Worm (Caenorhabditis elegans) whole organism, L4 larva: Measurements from ENCODE around the gene F22E12.1.

Source experiments
- F26F4.8 ChIP-seq: fragments of 200-800 bp; sonication (Bioruptor generic); conservative IDR thresholded peaks from 2 replicates; pipeline ENCODE4 v1.3.6; 2022; ENCODE audit warnings: missing genetic modification characterization, missing compliant biosample characterization
- R02D3.7 ChIP-seq: fragments of 150-350 bp; sonication (generic microtip); optimal IDR thresholded peaks from 3 replicates; lab custom pipeline; 2014; ENCODE audit warnings: missing biosample characterization, missing genetic modification characterization
- T20F7.1 ChIP-seq: fragments of 200-800 bp; sonication (Bioruptor generic); optimal IDR thresholded peaks from 2 replicates; lab custom pipeline; 2018; ENCODE audit warnings: mild to moderate bottlenecking, missing genetic modification characterization, missing compliant biosample characterization
- T26A8.4 ChIP-seq: fragments of 200-800 bp; sonication (Bioruptor generic); IDR thresholded peaks from 2 replicates; pipeline ENCODE4 v1.3.6; 2022; ENCODE audit warnings: missing genetic modification characterization, missing compliant biosample characterization
- Y75B8A.6 ChIP-seq: fragments of 200-800 bp; sonication (Bioruptor generic); IDR thresholded peaks from 2 replicates; pipeline ENCODE4 v1.3.6; 2022; ENCODE audit warnings: missing genetic modification reagents, missing genetic modification characterization, missing compliant biosample characterization
- aha-1 ChIP-seq: fragments of 150-350 bp; peaks from one replicate; lab custom pipeline; 2014; ENCODE audit warnings: missing biosample characterization, missing genetic modification characterization
- ama-1 ChIP-seq: fragments of 150-350 bp; optimal IDR thresholded peaks from 2 replicates; lab custom pipeline; 2014; ENCODE audit warnings: inconsistent platforms, mixed read lengths
- ceh-20 ChIP-seq: fragments of 200-800 bp; sonication (Bioruptor generic); IDR thresholded peaks from 2 replicates; pipeline ENCODE4 v1.3.6; 2022; ENCODE audit warnings: missing genetic modification reagents, missing genetic modification characterization, missing compliant biosample characterization
- ceh-28 ChIP-seq: fragments of 150-350 bp; optimal IDR thresholded peaks from 2 replicates; lab custom pipeline; 2014; ENCODE audit warnings: missing biosample characterization, missing genetic modification reagents, missing genetic modification characterization
- ceh-44 ChIP-seq: fragments of 200-800 bp; sonication (Bioruptor generic); IDR thresholded peaks from 2 replicates; pipeline ENCODE4 v1.3.6; 2022; ENCODE audit warnings: missing genetic modification reagents, missing genetic modification characterization, missing compliant biosample characterization
- ces-1 ChIP-seq: fragments of 150-350 bp; sonication (generic microtip); optimal IDR thresholded peaks from 4 replicates; lab custom pipeline; 2014; ENCODE audit warnings: missing biosample characterization, missing genetic modification reagents, missing genetic modification characterization
- cey-2 ChIP-seq: sonication (generic microtip); optimal IDR thresholded peaks from 3 replicates; lab custom pipeline; 2017; ENCODE audit warnings: missing genetic modification characterization, mild to moderate bottlenecking, missing compliant biosample characterization, antibody characterized with exemption, borderline replicate concordance; ENCODE audit not compliant: insufficient read depth
- ctbp-1 ChIP-seq: fragments of 200-800 bp; sonication (Bioruptor generic); IDR thresholded peaks from 2 replicates; pipeline ENCODE4 v1.3.6; 2022; ENCODE audit warnings: missing genetic modification reagents, missing genetic modification characterization, missing compliant biosample characterization
- daf-8 ChIP-seq: fragments of 200-800 bp; sonication (Bioruptor generic); IDR thresholded peaks from 2 replicates; pipeline ENCODE4 v1.3.6; 2022; ENCODE audit warnings: missing genetic modification characterization, missing compliant biosample characterization
- dmd-8 ChIP-seq: fragments of 200-800 bp; sonication (Bioruptor generic); IDR thresholded peaks from 2 replicates; pipeline ENCODE4 v1.3.6; 2022; ENCODE audit warnings: missing genetic modification characterization, missing compliant biosample characterization
- dpl-1 ChIP-seq: fragments of 150-350 bp; optimal IDR thresholded peaks from 2 replicates; lab custom pipeline; 2014; ENCODE audit warnings: missing biosample characterization, missing genetic modification reagents, missing genetic modification characterization
- egl-27 ChIP-seq: sonication (generic microtip); optimal IDR thresholded peaks from 3 replicates; lab custom pipeline; 2017; ENCODE audit warnings: missing biosample characterization, missing genetic modification reagents, missing genetic modification characterization
- lim-7 ChIP-seq: fragments of 200-800 bp; sonication (Bioruptor generic); IDR thresholded peaks from 2 replicates; pipeline ENCODE4 v1.3.6; 2022; ENCODE audit warnings: missing genetic modification characterization, missing compliant biosample characterization
- madf-5 ChIP-seq, 2 experiments: fragments of 200-800 bp; sonication (Bioruptor generic); IDR thresholded peaks; 2 replicates each; pipeline ENCODE4 v1.3.6; 2022; ENCODE audit warnings: missing compliant biosample characterization in 2 of 2, missing genetic modification characterization in 2 of 2
- mdt-29 ChIP-seq: fragments of 200-800 bp; sonication (Bioruptor generic); IDR thresholded peaks from 2 replicates; pipeline ENCODE4 v1.3.6; 2022; ENCODE audit warnings: missing genetic modification reagents, missing genetic modification characterization, missing compliant biosample characterization
- mes-2 ChIP-seq: sonication (generic microtip); optimal IDR thresholded peaks from 2 replicates; lab custom pipeline; 2016; ENCODE audit warnings: missing genotype, mild to moderate bottlenecking, missing genetic modification characterization, missing compliant biosample characterization; ENCODE audit not compliant: poor library complexity, severe bottlenecking
- mxl-2 ChIP-seq: fragments of 200-800 bp; sonication (Bioruptor generic); conservative IDR thresholded peaks from 2 replicates; pipeline ENCODE4 v1.3.6; 2022; ENCODE audit warnings: missing genetic modification reagents, missing genetic modification characterization, missing compliant biosample characterization
- mxl-3 ChIP-seq: fragments of 200-800 bp; sonication (Bioruptor generic); optimal IDR thresholded peaks from 2 replicates; lab custom pipeline; 2018; ENCODE audit warnings: mild to moderate bottlenecking, missing genetic modification characterization, missing compliant biosample characterization
- nhr-11 ChIP-seq: fragments of 150-350 bp; optimal IDR thresholded peaks from 2 replicates; lab custom pipeline; 2014; ENCODE audit warnings: missing biosample characterization, missing genetic modification characterization
- nhr-237 ChIP-seq: sonication (generic microtip); optimal IDR thresholded peaks from 2 replicates; lab custom pipeline; 2017; ENCODE audit warnings: missing biosample characterization, missing genetic modification characterization
- nhr-6 ChIP-seq: fragments of 150-350 bp; optimal IDR thresholded peaks from 2 replicates; lab custom pipeline; 2014; ENCODE audit warnings: missing biosample characterization, missing genetic modification characterization
- nhr-76 ChIP-seq: fragments of 150-350 bp; optimal IDR thresholded peaks from 2 replicates; lab custom pipeline; 2014; ENCODE audit warnings: missing biosample characterization, missing genetic modification characterization
- nhr-77 ChIP-seq: fragments of 150-350 bp; optimal IDR thresholded peaks from 2 replicates; lab custom pipeline; 2014; ENCODE audit warnings: missing biosample characterization, missing genetic modification characterization
- php-3 ChIP-seq: fragments of 200-800 bp; sonication (Bioruptor generic); IDR thresholded peaks from 2 replicates; pipeline ENCODE4 v1.3.6; 2022; ENCODE audit warnings: missing genetic modification reagents, missing genetic modification characterization, missing compliant biosample characterization
- pqm-1 ChIP-seq: sonication (generic microtip); optimal IDR thresholded peaks from 2 replicates; lab custom pipeline; 2017; ENCODE audit warnings: missing biosample characterization, missing genetic modification characterization
- set-16 ChIP-seq: fragments of 200-800 bp; sonication (Bioruptor generic); IDR thresholded peaks from 2 replicates; pipeline ENCODE4 v1.3.6; 2022; ENCODE audit warnings: missing genetic modification reagents, missing genetic modification characterization, missing compliant biosample characterization
- spr-1 ChIP-seq: sonication (generic microtip); optimal IDR thresholded peaks from 2 replicates; lab custom pipeline; 2016; ENCODE audit warnings: mild to moderate bottlenecking, missing genetic modification characterization, missing compliant biosample characterization
- tra-1 ChIP-seq: fragments of 200-800 bp; sonication (Bioruptor generic); IDR thresholded peaks from 2 replicates; pipeline ENCODE4 v1.3.6; 2022; ENCODE audit warnings: missing genetic modification reagents, missing genetic modification characterization, missing compliant biosample characterization
- unc-130 ChIP-seq: sonication (generic microtip); optimal IDR thresholded peaks from 2 replicates; lab custom pipeline; 2016; ENCODE audit warnings: missing genetic modification reagents, missing genetic modification characterization, missing compliant biosample characterization
- unc-62 ChIP-seq, 3 experiments: fragments of 150-350 bp in 1 of 3; sonication (generic microtip); optimal IDR thresholded peaks in 2 of 3; peaks in 1 of 3; 1 replicate in 1 of 3; 2 replicates in 2 of 3; lab custom pipeline; 2014 to 2017; ENCODE audit warnings: missing biosample characterization in 3 of 3, missing genetic modification characterization in 3 of 3, missing genetic modification reagents in 3 of 3, missing genotype in 1 of 3
- zfp-3 ChIP-seq: fragments of 200-800 bp; sonication (Bioruptor generic); conservative IDR thresholded peaks from 2 replicates; pipeline ENCODE4 v1.3.6; 2022; ENCODE audit warnings: missing genetic modification reagents, missing genetic modification characterization, missing compliant biosample characterization

F22E12.1 gene

DNA sequence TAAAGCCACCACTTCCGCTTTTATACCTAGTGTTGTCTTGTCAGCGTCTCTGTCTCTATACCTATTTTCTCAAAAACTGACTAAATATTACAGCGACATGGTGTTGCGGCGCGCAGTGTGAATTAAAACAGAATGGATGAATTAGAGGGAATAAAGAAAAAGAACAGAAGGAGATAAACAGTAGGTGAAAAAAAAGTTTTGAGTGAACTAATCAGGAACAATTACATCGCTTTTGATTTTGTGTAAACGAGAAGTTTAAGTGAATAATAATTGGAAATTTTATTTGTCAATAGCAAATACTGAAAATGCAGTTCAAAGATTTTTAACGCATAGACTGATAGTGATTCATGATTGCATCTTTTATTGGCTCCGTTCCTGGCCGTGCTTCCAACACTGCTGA is 32.0 kb downstream of the F22E12.1 start, which contains the start of gene col-12:
Gene col-12 (minus strand): TSS at position 101 of the 400 bp plus-strand sequence.
- TF ChIP-seq dmd-8 (GFP tag; lab: Robert Waterston, UW) = no peak
- no peak for TF ChIP-seq php-3 (GFP tag; lab: Robert Waterston, UW)
- TF ChIP-seq nhr-11 = no peak
- no peak for TF ChIP-seq mxl-2 (GFP tag; lab: Robert Waterston, UW)
- TF ChIP-seq lim-7 (GFP tag; lab: Robert Waterston, UW) = no peak
- no peak for TF ChIP-seq R02D3.7 (tag; lab: Kevin White, UChicago)

- TF ChIP-seq madf-5 (GFP tag; IDR thresholded peaks at IDR 0.05; lab: Robert Waterston, UW) = 0 out of 4 replicates have a peak, but pooled peaks of 1 of the 2 experiments have one; percentile 51
- peak; percentile 97 for TF ChIP-seq set-16 (GFP tag; lab: Robert Waterston, UW)
- TF ChIP-seq ceh-20 (GFP tag; lab: Robert Waterston, UW) = peak; percentile 48; the same call in 1 of the 2 replicates
- peak; percentile 49 for TF ChIP-seq ctbp-1 (GFP tag; lab: Robert Waterston, UW)
These were observed 33.2 kb downstream of the F22E12.1 start for ce11 chrV:10423968-10424367.

DNA sequence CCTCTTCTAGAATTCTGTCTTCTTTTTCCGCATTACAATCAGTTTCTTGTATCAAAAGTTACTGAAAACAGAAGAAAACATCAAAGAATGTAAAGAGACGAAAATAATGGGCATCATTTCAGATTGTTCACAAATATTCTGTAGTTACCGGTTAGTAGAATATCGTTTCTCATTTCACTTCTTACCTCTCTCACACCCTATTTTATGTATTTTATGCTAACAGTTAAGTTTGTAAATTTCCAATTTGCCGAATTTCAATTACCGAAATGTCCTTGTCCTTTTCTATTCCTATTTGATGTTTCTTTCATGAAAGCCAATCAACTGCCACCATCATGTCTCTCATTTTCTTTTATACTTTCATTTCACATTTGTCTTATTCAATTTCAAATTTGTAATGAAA is 33.6 kb downstream of the F22E12.1 start:
- TF ChIP-seq unc-130 (GFP tag; lab: Kevin White, UChicago) = no peak
- peak in 1 of 2 experiments; percentile 66 for TF ChIP-seq unc-62 (GFP tag; optimal IDR thresholded peaks at IDR 0.05 in 1 of 2; lab: Kevin White, UChicago)
- TF ChIP-seq unc-62 (tag; optimal IDR thresholded peaks at IDR 0.05; lab: Kevin White, UChicago) = no peak
- no peak for TF ChIP-seq F26F4.8
- TF ChIP-seq daf-8 (GFP tag; lab: Robert Waterston, UW) = no peak
- TF ChIP-seq tra-1 = no peak
- TF ChIP-seq dpl-1 (GFP tag; lab: Kevin White, UChicago) = no peak
- TF ChIP-seq spr-1 = no peak
- no peak for TF ChIP-seq ceh-28
- no peak for TF ChIP-seq nhr-11
- TF ChIP-seq mes-2 (tag; lab: Kevin White, UChicago) = no peak
- peak; percentile 6 for TF ChIP-seq T20F7.1
- TF ChIP-seq mdt-29 (GFP tag; lab: Robert Waterston, UW) = no peak
- no peak for TF ChIP-seq ces-1 (GFP tag; lab: Kevin White, UChicago)
- no peak for TF ChIP-seq set-16 (GFP tag; lab: Robert Waterston, UW)
- TF ChIP-seq aha-1 (tag; lab: Kevin White, UChicago) = no peak
- no peak for TF ChIP-seq lim-7 (GFP tag; lab: Robert Waterston, UW)
- TF ChIP-seq mxl-3 = no peak
- no peak for TF ChIP-seq Y75B8A.6
- TF ChIP-seq pqm-1 = no peak
- TF ChIP-seq egl-27 (tag; lab: Kevin White, UChicago) = no peak
- no peak for TF ChIP-seq nhr-77
- TF ChIP-seq ama-1 (lab: Kevin White, UChicago) = no peak
- TF ChIP-seq T26A8.4 (GFP tag; lab: Robert Waterston, UW) = peak; percentile 62; the same call in 1 of the 2 replicates
- TF ChIP-seq cey-2 (tag; lab: Kevin White, UChicago) = peak; percentile 4
- no peak for TF ChIP-seq nhr-237 (tag; lab: Kevin White, UChicago)
- no peak for TF ChIP-seq ceh-44 (GFP tag; lab: Robert Waterston, UW)
- TF ChIP-seq nhr-6 (tag; lab: Kevin White, UChicago) = no peak

DNA sequence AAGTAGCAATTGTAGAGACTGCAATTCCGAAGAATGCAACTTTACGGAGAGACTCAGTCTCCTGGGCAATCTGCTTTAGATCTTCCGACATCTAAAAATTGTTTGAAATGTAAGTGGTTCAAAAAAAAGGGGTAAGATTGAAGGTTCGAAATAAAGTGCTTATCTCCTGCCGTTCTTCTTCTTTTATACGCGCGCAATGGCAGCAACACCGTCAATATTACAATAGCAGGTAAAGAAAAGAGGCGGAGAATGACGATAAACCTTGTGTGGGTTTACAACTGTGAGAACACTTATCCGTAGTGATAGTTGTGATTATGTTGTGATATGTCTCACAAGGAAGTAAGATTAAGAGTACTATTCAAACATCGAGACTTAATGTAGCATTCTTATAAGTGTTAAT is 35.3 kb downstream of the F22E12.1 start, which contains the start of gene col-13:
Gene col-13 (minus strand): TSS at position 101 of the 400 bp plus-strand sequence.
- TF ChIP-seq nhr-6 (tag; lab: Kevin White, UChicago) (no peak), zfp-3 (GFP tag; lab: Robert Waterston, UW) (no peak), nhr-76 (tag; lab: Kevin White, UChicago) (no peak)
